Worm (Caenorhabditis elegans): Measurements from ENCODE around the gene str-255.

DNA sequence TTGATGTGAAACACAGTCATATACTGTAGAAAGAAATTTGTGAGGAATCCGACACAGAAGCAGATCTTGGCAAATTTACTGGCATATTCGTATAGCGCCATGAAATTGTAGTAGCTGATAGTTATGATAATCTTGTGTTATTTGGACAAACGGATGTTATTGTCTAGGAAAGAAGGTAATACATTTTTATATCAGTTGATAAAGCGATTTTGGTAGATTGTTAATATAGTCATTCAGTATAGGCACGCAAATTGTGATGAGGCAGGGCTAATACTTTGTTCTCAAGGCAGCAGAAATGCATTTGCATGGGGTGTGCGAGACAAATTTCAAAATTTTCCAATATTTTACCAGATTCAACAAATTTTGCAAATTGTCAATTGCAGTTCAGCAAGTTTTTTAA is 17.6 kb downstream of the str-255 start, which contains the start of gene str-52:
- TF ChIP-seq lin-39 (tag; optimal IDR thresholded peaks at IDR 0.05) (no peak), skn-1 (tag; optimal IDR thresholded peaks at IDR 0.05) (no peak)

All from whole organism, L2 larva.